Fruit fly (Drosophila melanogaster) whole organism, embryonic: ENCODE data around the gene scu.

Experiments
- Atf3 ChIP-seq: fragments of 200-800 bp; sonication (Bioruptor generic); optimal IDR thresholded peaks from 3 replicates; lab custom pipeline; 2016; ENCODE audit warnings: missing biosample characterization, missing genetic modification characterization
- Atf6 ChIP-seq: fragments of 200-800 bp; sonication (Bioruptor generic); IDR thresholded peaks from 2 replicates; pipeline ENCODE4 v1.3.6; 2022; ENCODE audit warnings: missing biosample characterization, missing genetic modification characterization
- Blimp-1 ChIP-seq: fragments of 200-800 bp; sonication (Bioruptor generic); optimal IDR thresholded peaks from 3 replicates; lab custom pipeline; 2018; ENCODE audit warnings: missing biosample characterization, missing genetic modification characterization, mild to moderate bottlenecking, moderate library complexity, missing genetic modification reagents
- Bteb2 ChIP-seq: fragments of 200-800 bp; sonication (Bioruptor generic); optimal IDR thresholded peaks from 2 replicates; lab custom pipeline; 2016; ENCODE audit warnings: missing biosample characterization, missing genetic modification characterization
- CG10147 ChIP-seq: fragments of 200-800 bp; sonication (Bioruptor generic); optimal IDR thresholded peaks from 2 replicates; lab custom pipeline; 2019; ENCODE audit warnings: missing biosample characterization, mild to moderate bottlenecking, missing genetic modification characterization, moderate library complexity
- CG10209 ChIP-seq: fragments of 200-800 bp; sonication (Bioruptor generic); optimal IDR thresholded peaks from 3 replicates; lab custom pipeline; 2017; ENCODE audit warnings: missing biosample characterization, mild to moderate bottlenecking, missing genetic modification characterization, missing genetic modification reagents
- CG10431 ChIP-seq: fragments of 200-800 bp; sonication (Bioruptor generic); optimal IDR thresholded peaks from 3 replicates; lab custom pipeline; 2018; ENCODE audit warnings: missing biosample characterization, mild to moderate bottlenecking, missing genetic modification characterization
- CG12236 ChIP-seq: fragments of 200-800 bp; sonication (Bioruptor generic); optimal IDR thresholded peaks from 2 replicates; lab custom pipeline; 2016; ENCODE audit warnings: missing biosample characterization, missing genetic modification characterization
- CG14710 ChIP-seq: fragments of 200-800 bp; sonication (Bioruptor generic); optimal IDR thresholded peaks from 3 replicates; lab custom pipeline; 2019; ENCODE audit warnings: missing biosample characterization, mild to moderate bottlenecking, missing genetic modification characterization, moderate library complexity
- CG16813 ChIP-seq: fragments of 200-800 bp; sonication (Bioruptor generic); IDR thresholded peaks from 3 replicates; pipeline ENCODE4 v1.3.6; 2022; ENCODE audit warnings: missing biosample characterization, missing genetic modification characterization; ENCODE audit not compliant: partially characterized antibody
- CG2129 ChIP-seq: fragments of 200-800 bp; sonication (Bioruptor generic); IDR thresholded peaks from 2 replicates; pipeline ENCODE4 v1.3.6; 2022; ENCODE audit warnings: missing biosample characterization, missing genetic modification characterization; ENCODE audit not compliant: partially characterized antibody
- CG2199 ChIP-seq: fragments of 200-800 bp; sonication (Bioruptor generic); IDR thresholded peaks from 3 replicates; pipeline ENCODE4 v1.3.6; 2022; ENCODE audit warnings: missing biosample characterization, missing genetic modification characterization
- CG31365 ChIP-seq: fragments of 200-800 bp; sonication (Bioruptor generic); optimal IDR thresholded peaks from 2 replicates; lab custom pipeline; 2018; ENCODE audit warnings: missing biosample characterization, mild to moderate bottlenecking, missing genetic modification characterization
- CG31388 ChIP-seq: fragments of 200-800 bp; sonication (Bioruptor generic); optimal IDR thresholded peaks from 2 replicates; lab custom pipeline; 2016; ENCODE audit warnings: missing biosample characterization, missing genetic modification characterization
- CG34224 ChIP-seq: fragments of 200-800 bp; sonication (Bioruptor generic); IDR thresholded peaks from 3 replicates; pipeline ENCODE4 v1.3.6; 2022; ENCODE audit warnings: missing biosample characterization, missing genetic modification characterization; ENCODE audit not compliant: partially characterized antibody
- CG34422 ChIP-seq: fragments of 200-800 bp; sonication (Bioruptor generic); IDR thresholded peaks from 3 replicates; pipeline ENCODE4 v1.3.6; 2022; ENCODE audit warnings: missing biosample characterization, missing genetic modification characterization
- CG4404 ChIP-seq: fragments of 200-800 bp; sonication (Bioruptor generic); IDR thresholded peaks from 2 replicates; pipeline ENCODE4 v1.3.6; 2022; ENCODE audit warnings: missing biosample characterization, missing genetic modification characterization
- CG5180 ChIP-seq: fragments of 200-800 bp; sonication (Bioruptor generic); optimal IDR thresholded peaks from 3 replicates; lab custom pipeline; 2017; ENCODE audit warnings: missing biosample characterization, missing genetic modification characterization, mild to moderate bottlenecking, moderate library complexity, missing genetic modification reagents
- CG6791 ChIP-seq: fragments of 200-800 bp; sonication (Bioruptor generic); IDR thresholded peaks from 3 replicates; pipeline ENCODE4 v1.3.6; 2022; ENCODE audit warnings: missing biosample characterization, missing genetic modification characterization; ENCODE audit not compliant: partially characterized antibody
- CG9215 ChIP-seq: fragments of 200-800 bp; sonication (Bioruptor generic); IDR thresholded peaks from 2 replicates; pipeline ENCODE4 v1.3.6; 2022; ENCODE audit warnings: missing biosample characterization, missing genetic modification characterization
- Chrac-16 ChIP-seq: fragments of 200-800 bp; sonication (Bioruptor generic); optimal IDR thresholded peaks from 3 replicates; lab custom pipeline; 2016; ENCODE audit warnings: missing biosample characterization, missing genetic modification characterization
- Doc2 ChIP-seq: fragments of 200-800 bp; sonication (Bioruptor generic); IDR thresholded peaks from 2 replicates; pipeline ENCODE4 v1.3.6; 2022; ENCODE audit warnings: missing biosample characterization, missing genetic modification characterization
- E2f2 ChIP-seq: fragments of 200-800 bp; sonication (Bioruptor generic); IDR thresholded peaks from 2 replicates; pipeline ENCODE4 v1.3.6; 2022; ENCODE audit warnings: missing biosample characterization, missing genetic modification characterization
- GATAe ChIP-seq: fragments of 200-800 bp; sonication (Bioruptor generic); conservative IDR thresholded peaks from 2 replicates; pipeline ENCODE4 v1.3.6; 2022; ENCODE audit warnings: missing biosample characterization, missing genetic modification characterization
- Hey ChIP-seq: fragments of 200-800 bp; sonication (Bioruptor generic); optimal IDR thresholded peaks from 3 replicates; lab custom pipeline; 2018; ENCODE audit warnings: missing biosample characterization, mild to moderate bottlenecking, missing genetic modification characterization
- Hmx ChIP-seq: fragments of 200-800 bp; sonication (Bioruptor generic); optimal IDR thresholded peaks from 2 replicates; lab custom pipeline; 2016; ENCODE audit warnings: missing biosample characterization, missing genetic modification characterization
- NC2β ChIP-seq: fragments of 200-800 bp; sonication (Bioruptor generic); optimal IDR thresholded peaks from 2 replicates; lab custom pipeline; 2016; ENCODE audit warnings: missing biosample characterization, missing genetic modification characterization
- Ravus ChIP-seq: fragments of 200-800 bp; sonication (Bioruptor generic); IDR thresholded peaks from 2 replicates; pipeline ENCODE4 v1.3.6; 2022; ENCODE audit warnings: missing biosample characterization, missing genetic modification characterization
- Sry-β ChIP-seq: fragments of 200-800 bp; sonication (Bioruptor generic); optimal IDR thresholded peaks from 2 replicates; lab custom pipeline; 2018; ENCODE audit warnings: missing biosample characterization, mild to moderate bottlenecking, missing genetic modification characterization, moderate library complexity
- Usf ChIP-seq: fragments of 200-800 bp; sonication (Bioruptor generic); optimal IDR thresholded peaks from 2 replicates; lab custom pipeline; 2017; ENCODE audit warnings: missing genotype, missing biosample characterization, missing genetic modification characterization
- crp ChIP-seq, 2 experiments: fragments of 200-800 bp; sonication (Bioruptor generic); optimal IDR thresholded peaks; 2 replicates in 1 of 2; 3 replicates in 1 of 2; lab custom pipeline; 2017; ENCODE audit warnings: missing biosample characterization in 2 of 2, missing genetic modification characterization in 2 of 2, mild to moderate bottlenecking in 1 of 2, moderate library complexity in 1 of 2
- dm ChIP-seq: fragments of 200-800 bp; sonication (Bioruptor generic); optimal IDR thresholded peaks from 3 replicates; lab custom pipeline; 2016; ENCODE audit warnings: missing biosample characterization, missing genetic modification characterization
- dmrt99B ChIP-seq: fragments of 200-800 bp; sonication (Bioruptor generic); optimal IDR thresholded peaks from 2 replicates; lab custom pipeline; 2018; ENCODE audit warnings: missing biosample characterization, mild to moderate bottlenecking, missing genetic modification characterization, moderate library complexity
- dysf ChIP-seq: fragments of 200-800 bp; sonication (Bioruptor generic); IDR thresholded peaks from 3 replicates; pipeline ENCODE4 v1.3.6; 2022; ENCODE audit warnings: missing biosample characterization, missing genetic modification characterization
- emc ChIP-seq: fragments of 200-800 bp; sonication (Bioruptor generic); optimal IDR thresholded peaks from 2 replicates; lab custom pipeline; 2016; ENCODE audit warnings: missing biosample characterization, missing genetic modification characterization
- en ChIP-seq: fragments of 200-800 bp; sonication (Bioruptor generic); optimal IDR thresholded peaks from 2 replicates; lab custom pipeline; 2016; ENCODE audit warnings: missing biosample characterization, missing genetic modification characterization
- ewg ChIP-seq: fragments of 200-800 bp; sonication (Bioruptor generic); optimal IDR thresholded peaks from 3 replicates; lab custom pipeline; 2017; ENCODE audit warnings: mild to moderate bottlenecking, missing biosample characterization, missing genetic modification reagents, missing genetic modification characterization
- gcm2 ChIP-seq: fragments of 200-800 bp; sonication (Bioruptor generic); optimal IDR thresholded peaks from 2 replicates; lab custom pipeline; 2016; ENCODE audit warnings: missing biosample characterization, missing genetic modification characterization
- grn ChIP-seq: fragments of 200-800 bp; sonication (Bioruptor generic); optimal IDR thresholded peaks from 3 replicates; lab custom pipeline; 2017; ENCODE audit warnings: missing biosample characterization, missing genetic modification characterization
- gt ChIP-seq: fragments of 200-800 bp; sonication (Bioruptor generic); IDR thresholded peaks from 2 replicates; pipeline ENCODE4 v1.3.6; 2022; ENCODE audit warnings: missing biosample characterization, missing genetic modification characterization
- jing ChIP-seq: fragments of 200-800 bp; sonication (Bioruptor generic); optimal IDR thresholded peaks from 2 replicates; lab custom pipeline; 2018; ENCODE audit warnings: missing biosample characterization, mild to moderate bottlenecking, missing genetic modification characterization
- lab ChIP-seq: fragments of 200-800 bp; sonication (Bioruptor generic); optimal IDR thresholded peaks from 3 replicates; lab custom pipeline; 2017; ENCODE audit warnings: missing biosample characterization, missing genetic modification characterization, mild to moderate bottlenecking, moderate library complexity, missing genetic modification reagents
- mirr ChIP-seq: fragments of 200-800 bp; sonication (Bioruptor generic); optimal IDR thresholded peaks from 3 replicates; lab custom pipeline; 2018; ENCODE audit warnings: missing biosample characterization, mild to moderate bottlenecking, missing genetic modification characterization
- nerfin-1 ChIP-seq: fragments of 200-800 bp; sonication (Bioruptor generic); optimal IDR thresholded peaks from 3 replicates; lab custom pipeline; 2019; ENCODE audit warnings: missing biosample characterization, mild to moderate bottlenecking, missing genetic modification characterization, moderate library complexity
- nerfin-2 ChIP-seq: fragments of 200-800 bp; sonication (Bioruptor generic); IDR thresholded peaks from 2 replicates; pipeline ENCODE4 v1.3.6; 2022; ENCODE audit warnings: missing biosample characterization, missing genetic modification characterization; ENCODE audit not compliant: partially characterized antibody
- pnt ChIP-seq: fragments of 200-800 bp; sonication (Bioruptor generic); optimal IDR thresholded peaks from 3 replicates; lab custom pipeline; 2016; ENCODE audit warnings: missing biosample characterization, missing genetic modification characterization
- rib ChIP-seq: fragments of 200-800 bp; sonication (Bioruptor generic); IDR thresholded peaks from 2 replicates; pipeline ENCODE4 v1.3.6; 2022; ENCODE audit warnings: missing biosample characterization, missing genetic modification characterization
- sug ChIP-seq: fragments of 200-800 bp; optimal IDR thresholded peaks from 2 replicates; lab custom pipeline; 2019; ENCODE audit warnings: missing biosample characterization, mild to moderate bottlenecking, missing genetic modification characterization, moderate library complexity
- tin ChIP-seq: fragments of 200-800 bp; sonication (Bioruptor generic); optimal IDR thresholded peaks from 3 replicates; lab custom pipeline; 2016; ENCODE audit warnings: missing biosample characterization, missing genetic modification characterization
- toy ChIP-seq: fragments of 200-800 bp; sonication (Bioruptor generic); IDR thresholded peaks from 2 replicates; pipeline ENCODE4 v1.3.6; 2022; ENCODE audit warnings: missing biosample characterization, missing genetic modification characterization
- trh ChIP-seq: fragments of 200-800 bp; sonication (Bioruptor generic); optimal IDR thresholded peaks from 2 replicates; lab custom pipeline; 2016; ENCODE audit warnings: missing biosample characterization, missing genetic modification characterization
- usp ChIP-seq: fragments of >200 bp; optimal IDR thresholded peaks from 2 replicates; lab custom pipeline; 2017; ENCODE audit warnings: missing biosample characterization, missing genetic modification characterization

The scu gene

DNA sequence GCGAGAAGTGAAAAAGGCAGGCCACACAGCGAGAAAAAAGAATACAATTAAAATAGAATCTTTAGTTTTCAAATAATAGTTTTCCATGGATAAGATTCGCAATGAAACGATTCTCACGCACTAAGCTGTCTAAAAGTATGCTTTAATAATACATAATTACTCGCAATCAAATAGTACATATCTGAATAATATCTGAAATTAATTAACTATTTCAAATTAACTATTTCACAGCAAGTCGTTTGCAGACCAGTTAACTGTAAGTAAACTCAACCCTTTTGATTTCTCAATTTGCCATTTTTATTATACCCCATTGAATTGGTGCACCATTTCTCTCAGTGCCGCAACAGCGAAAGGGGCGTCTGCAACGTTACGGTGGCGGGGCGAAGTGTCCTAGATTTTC is 34.5 kb downstream of the scu start (continued):
- TF ChIP-seq CG31388 (GFP tag; lab: Kevin White, UChicago) (no peak), pnt (GFP tag; lab: Kevin White, UChicago) (no peak), dysf (GFP tag; lab: Robert Waterston, UW) (0 out of 3 replicates have a peak, but pooled peaks have one; percentile 36), CG34224 (GFP tag; lab: Robert Waterston, UW) (no peak), E2f2 (no peak), Atf3 (GFP tag; lab: Kevin White, UChicago) (no peak), nerfin-2 (GFP tag; lab: Robert Waterston, UW) (no peak), CG2129 (GFP tag; lab: Robert Waterston, UW) (no peak), jing (GFP tag; lab: Kevin White, UChicago) (no peak), gcm2 (GFP tag; lab: Kevin White, UChicago) (no peak), ewg (GFP tag; lab: Kevin White, UChicago) (no peak), Bteb2 (GFP tag; lab: Kevin White, UChicago) (no peak), CG10431 (no peak), CG9215 (GFP tag; lab: Robert Waterston, UW) (no peak), lab (peak; percentile 66), Blimp-1 (GFP tag; lab: Kevin White, UChicago) (no peak), CG14710 (no peak), CG34422 (GFP tag; lab: Robert Waterston, UW) (no peak), tin (no peak), gt (no peak), emc (GFP tag; lab: Kevin White, UChicago) (no peak), GATAe (GFP tag; lab: Robert Waterston, UW) (no peak), Sry-β (GFP tag; lab: Kevin White, UChicago) (no peak), toy (no peak), nerfin-1 (tag; lab: Kevin White, UChicago) (no peak), Hey (tag; lab: Kevin White, UChicago) (no peak), NC2β (GFP tag; lab: Kevin White, UChicago) (no peak), rib (GFP tag; lab: Robert Waterston, UW) (no peak), CG4404 (GFP tag; lab: Robert Waterston, UW) (no peak), CG10209 (peak; percentile 7), CG6791 (GFP tag; lab: Robert Waterston, UW) (no peak), Chrac-16 (GFP tag; lab: Kevin White, UChicago) (no peak), Hmx (GFP tag; lab: Kevin White, UChicago) (no peak), grn (GFP tag; lab: Kevin White, UChicago) (no peak), CG10147 (GFP tag; lab: Kevin White, UChicago) (peak; percentile 33), Doc2 (GFP tag; lab: Robert Waterston, UW) (no peak), Usf (GFP tag; lab: Kevin White, UChicago) (no peak), dmrt99B (tag; lab: Kevin White, UChicago) (no peak), CG31365 (tag; lab: Kevin White, UChicago) (no peak), crp (GFP tag; optimal IDR thresholded peaks at IDR 0.05; lab: Kevin White, UChicago) (no peak), mirr (GFP tag; lab: Kevin White, UChicago) (no peak), en (GFP tag; lab: Kevin White, UChicago) (no peak), Atf6 (no peak), sug (peak; percentile 8), CG12236 (GFP tag; lab: Kevin White, UChicago) (no peak), CG16813 (no peak), Ravus (GFP tag; lab: Robert Waterston, UW) (no peak), CG2199 (GFP tag; lab: Robert Waterston, UW) (no peak), usp (GFP tag; lab: Kevin White, UChicago) (no peak), CG5180 (GFP tag; lab: Kevin White, UChicago) (no peak), trh (GFP tag; lab: Kevin White, UChicago) (no peak), dm (GFP tag; lab: Kevin White, UChicago) (no peak)
